Worm (Caenorhabditis elegans) whole organism, L2 larva: ENCODE results near the gene Y26E6A.2.

Experiments used
- aly-2 ChIP-seq: fragments of 150-350 bp; optimal IDR thresholded peaks from 2 replicates; lab custom pipeline; 2014; ENCODE audit warnings: missing biosample characterization, missing genetic modification characterization
- ama-1 ChIP-seq: fragments of 150-350 bp; optimal IDR thresholded peaks from 2 replicates; lab custom pipeline; 2018; ENCODE audit warnings: inconsistent platforms
- blmp-1 ChIP-seq: sonication (generic microtip); optimal IDR thresholded peaks from 2 replicates; lab custom pipeline; 2017; ENCODE audit warnings: missing genetic modification characterization, mild to moderate bottlenecking, missing compliant biosample characterization, antibody characterized with exemption, moderate library complexity; ENCODE audit not compliant: insufficient read depth
- ceh-82 ChIP-seq: fragments of 150-350 bp; optimal IDR thresholded peaks from 2 replicates; lab custom pipeline; 2014; ENCODE audit warnings: missing biosample characterization, missing genetic modification characterization
- dmd-4 ChIP-seq: sonication (generic microtip); optimal IDR thresholded peaks from 2 replicates; lab custom pipeline; 2017; ENCODE audit warnings: missing biosample characterization, missing genetic modification characterization
- lsy-2 ChIP-seq, 2 experiments: fragments of 150-350 bp in 1 of 2; sonication (generic microtip) in 1 of 2; optimal IDR thresholded peaks; 2 replicates each; lab custom pipeline; 2014 to 2017; ENCODE audit warnings: missing biosample characterization in 2 of 2, missing genetic modification characterization in 2 of 2
- mab-5 ChIP-seq: fragments of 150-350 bp; optimal IDR thresholded peaks from 2 replicates; lab custom pipeline; 2014; ENCODE audit warnings: missing biosample characterization, missing genetic modification characterization
- nhr-12 ChIP-seq: fragments of 150-350 bp; optimal IDR thresholded peaks from 2 replicates; lab custom pipeline; 2014; ENCODE audit warnings: missing biosample characterization, missing genetic modification characterization
- nhr-21 ChIP-seq: fragments of 150-350 bp; optimal IDR thresholded peaks from 2 replicates; lab custom pipeline; 2014; ENCODE audit warnings: missing biosample characterization, missing genetic modification characterization
- nhr-237 ChIP-seq: fragments of 150-350 bp; optimal IDR thresholded peaks from 2 replicates; lab custom pipeline; 2014; ENCODE audit warnings: missing biosample characterization, missing genetic modification characterization
- nhr-77 ChIP-seq: fragments of 150-350 bp; optimal IDR thresholded peaks from 2 replicates; lab custom pipeline; 2014; ENCODE audit warnings: missing biosample characterization, missing genetic modification characterization
- unc-62 ChIP-seq: fragments of 150-350 bp; optimal IDR thresholded peaks from 2 replicates; lab custom pipeline; 2014; ENCODE audit warnings: missing biosample characterization, missing genetic modification reagents, missing genetic modification characterization
- zag-1 ChIP-seq: fragments of 150-350 bp; optimal IDR thresholded peaks from 2 replicates; lab custom pipeline; 2014; ENCODE audit warnings: missing biosample characterization, missing genetic modification characterization
- ztf-4 ChIP-seq: fragments of 150-350 bp; optimal IDR thresholded peaks from 2 replicates; lab custom pipeline; 2014; ENCODE audit warnings: missing biosample characterization, missing genetic modification characterization

ce11 chrX:13918143-13918542 is 4.0 kb upstream of the Y26E6A.2 start:
- TF ChIP-seq nhr-21 (tag; lab: Kevin White, UChicago) (no peak), nhr-237 (tag; lab: Kevin White, UChicago) (no peak), ceh-82 (tag; lab: Kevin White, UChicago) (no peak), ama-1 (lab: Kevin White, UChicago) (no peak), nhr-12 (no peak), mab-5 (tag; lab: Kevin White, UChicago) (no peak), nhr-77 (tag; lab: Kevin White, UChicago) (no peak), unc-62 (no peak), blmp-1 (no peak), lsy-2 (tag; optimal IDR thresholded peaks at IDR 0.05; lab: Kevin White, UChicago) (peak in 1 of 2 experiments; percentile 46), zag-1 (tag; lab: Kevin White, UChicago) (no peak), dmd-4 (tag; lab: Kevin White, UChicago) (no peak), ztf-4 (tag; lab: Kevin White, UChicago) (no peak), aly-2 (tag; lab: Kevin White, UChicago) (no peak)
